Worm (Caenorhabditis elegans): ENCODE results near the gene cpg-2.

DNA sequence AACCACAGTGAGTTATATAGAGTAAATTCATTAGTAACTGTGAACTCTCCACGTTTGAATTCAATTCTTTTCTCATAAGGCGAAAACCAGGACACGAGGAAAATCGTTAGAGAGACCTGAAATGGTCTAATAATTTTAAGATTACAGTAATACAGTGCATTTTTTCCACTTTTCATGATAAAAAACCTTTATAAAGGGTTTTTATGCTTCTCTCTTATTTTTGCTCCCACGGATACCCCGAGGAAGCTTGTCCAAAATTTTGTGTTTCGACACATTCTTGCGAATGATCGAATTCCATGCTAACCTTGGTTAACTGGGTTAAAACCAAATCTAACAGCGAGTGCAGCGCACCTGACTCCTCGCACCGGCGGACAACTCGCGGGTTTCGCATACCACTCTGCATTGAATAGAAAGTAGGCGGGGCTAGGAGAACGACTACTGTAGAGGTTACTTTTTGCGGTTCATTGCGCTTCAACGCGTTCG lies 36.5 kb upstream of the cpg-2 start:
- TF ChIP-seq lin-13 (GFP tag; optimal IDR thresholded peaks at IDR 0.05) (no peak), zip-4 (GFP tag; optimal IDR thresholded peaks at IDR 0.05) (no peak), zag-1 (tag; optimal IDR thresholded peaks at IDR 0.05) (no peak), fos-1 (tag; optimal IDR thresholded peaks at IDR 0.05) (no peak), pqm-1 (tag; optimal IDR thresholded peaks at IDR 0.05) (no peak), swsn-7 (tag; optimal IDR thresholded peaks at IDR 0.05) (peak; percentile 39), lir-3 (tag; optimal IDR thresholded peaks at IDR 0.05; ENCODE audit: poor library complexity) (no peak), nhr-85 (tag) (peak; percentile 94), jun-1 (tag; optimal IDR thresholded peaks at IDR 0.05) (no peak), nhr-237 (tag; optimal IDR thresholded peaks at IDR 0.05) (no peak), ceh-8 (GFP tag; optimal IDR thresholded peaks at IDR 0.05) (no peak)

All from whole organism, L1 larva.